Worm (Caenorhabditis elegans): ENCODE data around the gene srw-12.

- TF ChIP-seq ama-1 (optimal IDR thresholded peaks at IDR 0.05) = no peak
- TF ChIP-seq ztf-11 (tag; optimal IDR thresholded peaks at IDR 0.05) = no peak
- TF ChIP-seq unc-39 (tag; optimal IDR thresholded peaks at IDR 0.05) = no peak
These were observed 43.0 kb upstream of the srw-12 start, which contains the start of the genes srw-19 and srx-51 for ce11 chrV:15281279-15281949.
